Worm (Caenorhabditis elegans): Measurements from ENCODE around the gene ZK402.2.

DNA sequence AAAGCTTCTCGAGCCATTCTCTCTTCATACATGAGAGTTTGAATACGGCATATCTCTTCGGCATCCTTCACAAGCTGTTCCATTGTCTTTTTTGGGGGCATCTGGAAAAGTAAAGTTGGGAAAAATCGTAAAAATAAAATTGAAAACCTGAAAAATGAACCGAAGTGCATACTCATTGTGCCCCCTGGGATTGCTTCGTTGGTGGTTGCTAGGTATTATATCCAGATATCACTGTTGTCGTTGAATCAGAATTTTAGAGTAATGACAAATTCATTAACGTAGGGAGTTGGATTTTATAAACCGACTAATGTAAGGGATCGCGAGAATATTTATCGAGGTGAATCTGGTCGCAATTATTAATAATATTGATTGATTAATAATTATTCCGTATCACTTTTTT is 22.0 kb upstream of the ZK402.2 start, which contains the start of gene F56C3.10:
- TF ChIP-seq skn-1 (tag; optimal IDR thresholded peaks at IDR 0.05) (no peak), dpl-1 (GFP tag; optimal IDR thresholded peaks at IDR 0.05) (no peak), aha-1 (tag; optimal IDR thresholded peaks at IDR 0.05) (no peak), snpc-4 (tag; optimal IDR thresholded peaks at IDR 0.05) (no peak), fkh-10 (GFP tag; optimal IDR thresholded peaks at IDR 0.05) (no peak)

Data from whole organism, L1 larva.